Worm (Caenorhabditis elegans) whole organism, late embryonic: ENCODE data around the gene pole-2.

Experiments
- ama-1 ChIP-seq: fragments of 150-350 bp; optimal IDR thresholded peaks from 2 replicates; lab custom pipeline; 2014
- ceh-19 ChIP-seq: fragments of 200-800 bp; sonication (Bioruptor generic); optimal IDR thresholded peaks from 2 replicates; lab custom pipeline; 2018; ENCODE audit warnings: mild to moderate bottlenecking, missing genetic modification characterization, missing compliant biosample characterization
- ceh-30 ChIP-seq: fragments of 150-350 bp; optimal IDR thresholded peaks from 2 replicates; lab custom pipeline; 2014; ENCODE audit warnings: missing biosample characterization, missing genetic modification characterization
- ceh-6 ChIP-seq: fragments of 200-800 bp; sonication (Bioruptor generic); optimal IDR thresholded peaks from 2 replicates; lab custom pipeline; 2018; ENCODE audit warnings: mild to moderate bottlenecking, missing genetic modification characterization, missing compliant biosample characterization
- elt-2 ChIP-seq: sonication (generic microtip); optimal IDR thresholded peaks from 2 replicates; lab custom pipeline; 2016; ENCODE audit warnings: missing genetic modification reagents, missing genetic modification characterization, missing compliant biosample characterization
- elt-4 ChIP-seq: sonication (generic microtip); optimal IDR thresholded peaks from 2 replicates; lab custom pipeline; 2016; ENCODE audit warnings: missing genetic modification characterization, missing compliant biosample characterization
- hlh-30 ChIP-seq: sonication (generic microtip); optimal IDR thresholded peaks from 2 replicates; lab custom pipeline; 2017; ENCODE audit warnings: antibody characterized with exemption, missing genetic modification characterization, missing compliant biosample characterization; ENCODE audit not compliant: insufficient read depth
- mec-3 ChIP-seq: sonication (generic microtip); optimal IDR thresholded peaks from 2 replicates; lab custom pipeline; 2016; ENCODE audit warnings: borderline replicate concordance, missing genetic modification characterization, missing compliant biosample characterization
- nfya-1 ChIP-seq: sonication (generic microtip); optimal IDR thresholded peaks from 2 replicates; lab custom pipeline; 2017; ENCODE audit warnings: missing genetic modification characterization, mild to moderate bottlenecking, missing compliant biosample characterization, antibody characterized with exemption, moderate library complexity
- nhr-11 ChIP-seq: fragments of 150-350 bp; optimal IDR thresholded peaks from 2 replicates; lab custom pipeline; 2014; ENCODE audit warnings: missing biosample characterization, missing genetic modification characterization
- syd-9 ChIP-seq: sonication (generic microtip); optimal IDR thresholded peaks from 2 replicates; lab custom pipeline; 2016; ENCODE audit warnings: mild to moderate bottlenecking, missing genetic modification characterization, moderate library complexity, missing compliant biosample characterization
- zip-5 ChIP-seq: sonication (generic microtip); optimal IDR thresholded peaks from 2 replicates; lab custom pipeline; 2016; ENCODE audit warnings: missing genetic modification characterization, missing compliant biosample characterization

- no peak for TF ChIP-seq ceh-6
- no peak for TF ChIP-seq mec-3 (tag; lab: Kevin White, UChicago)
- no peak for TF ChIP-seq nfya-1 (tag; lab: Kevin White, UChicago)
- TF ChIP-seq zip-5 (tag; lab: Kevin White, UChicago), result no peak
- TF ChIP-seq ceh-19 (GFP tag; lab: Kevin White, UChicago), result no peak
- no peak for TF ChIP-seq syd-9
- no peak for TF ChIP-seq nhr-11
- no peak for TF ChIP-seq elt-2
- TF ChIP-seq elt-4 (tag; lab: Kevin White, UChicago), result no peak
- TF ChIP-seq ama-1 (lab: Kevin White, UChicago), result no peak
- TF ChIP-seq hlh-30 (tag; lab: Kevin White, UChicago), result no peak
- no peak for TF ChIP-seq ceh-30
Measured at ce11 chrIV:8718153-8718552, 31.7 kb upstream of the pole-2 start, which contains the start of gene H23L24.1.
